Worm (Caenorhabditis elegans) whole organism, young adult: Measurements from ENCODE around the gene B0464.9.

Experiments
- B0035.1 ChIP-seq: sonication (generic microtip); optimal IDR thresholded peaks from 2 replicates; lab custom pipeline; 2016; ENCODE audit warnings: missing genetic modification characterization, mild to moderate bottlenecking, missing compliant biosample characterization, missing genotype, missing genetic modification reagents
- F52B5.7 ChIP-seq: sonication (generic microtip); optimal IDR thresholded peaks from 2 replicates; lab custom pipeline; 2016; ENCODE audit warnings: mild to moderate bottlenecking, missing genetic modification characterization, missing compliant biosample characterization
- Y53F4B.3 ChIP-seq: fragments of 200-800 bp; sonication (Bioruptor generic); IDR thresholded peaks from 2 replicates; pipeline ENCODE4 v1.3.6; 2022; ENCODE audit warnings: missing genetic modification reagents, missing genetic modification characterization, missing compliant biosample characterization
- Y67H2A.10 ChIP-seq: fragments of 200-800 bp; sonication (Bioruptor generic); conservative IDR thresholded peaks from 2 replicates; pipeline ENCODE4 v1.3.6; 2022; ENCODE audit warnings: missing genetic modification reagents, missing genetic modification characterization, missing compliant biosample characterization
- Y79H2A.3 ChIP-seq: fragments of 200-800 bp; sonication (Bioruptor generic); conservative IDR thresholded peaks from 2 replicates; pipeline ENCODE4 v1.3.6; 2022; ENCODE audit warnings: missing genetic modification reagents, missing genetic modification characterization, missing compliant biosample characterization
- Y95B8A.8 ChIP-seq: fragments of 200-800 bp; sonication (Bioruptor generic); IDR thresholded peaks from 2 replicates; pipeline ENCODE4 v1.3.6; 2022; ENCODE audit warnings: missing genetic modification reagents, missing genetic modification characterization, missing compliant biosample characterization
- akir-1 ChIP-seq: fragments of 200-800 bp; sonication (Bioruptor generic); optimal IDR thresholded peaks from 2 replicates; lab custom pipeline; 2018; ENCODE audit warnings: mild to moderate bottlenecking, missing genetic modification characterization, moderate library complexity, missing compliant biosample characterization
- ama-1 ChIP-seq, 3 experiments: fragments of 150-350 bp in 1 of 3; sonication (generic microtip) in 2 of 3; optimal IDR thresholded peaks; 2 replicates each; lab custom pipeline; 2014 to 2018; ENCODE audit warnings: missing biosample characterization in 2 of 3, missing genetic modification characterization in 2 of 3, missing genetic modification reagents in 2 of 3
- aptf-2 ChIP-seq: fragments of 200-800 bp; sonication (Bioruptor generic); conservative IDR thresholded peaks from 2 replicates; pipeline ENCODE4 v1.3.6; 2022; ENCODE audit warnings: missing genetic modification reagents, missing genetic modification characterization, missing compliant biosample characterization
- aptf-3 ChIP-seq: fragments of 200-800 bp; sonication (Bioruptor generic); IDR thresholded peaks from 2 replicates; pipeline ENCODE4 v1.3.6; 2022; ENCODE audit warnings: missing genetic modification characterization, missing compliant biosample characterization
- atf-7 ChIP-seq: sonication (generic microtip); optimal IDR thresholded peaks from 2 replicates; lab custom pipeline; 2017; ENCODE audit warnings: mild to moderate bottlenecking, missing genetic modification characterization, missing compliant biosample characterization
- attf-6 ChIP-seq: fragments of 200-800 bp; sonication (Bioruptor generic); IDR thresholded peaks from 2 replicates; pipeline ENCODE4 v1.3.6; 2022; ENCODE audit warnings: missing genetic modification reagents, missing genetic modification characterization, missing compliant biosample characterization
- bed-2 ChIP-seq: fragments of 200-800 bp; sonication (Bioruptor generic); IDR thresholded peaks from 2 replicates; pipeline ENCODE4 v1.3.6; 2022; ENCODE audit warnings: missing genetic modification reagents, missing genetic modification characterization, missing compliant biosample characterization
- cebp-1 ChIP-seq, 2 experiments: fragments of 200-800 bp in 1 of 2; sonication (Bioruptor generic) in 1 of 2; sonication (generic microtip) in 1 of 2; IDR thresholded peaks in 1 of 2; optimal IDR thresholded peaks in 1 of 2; 2 replicates each; pipeline versions ENCODE4 v1.3.6 to Lab custom; 2017 to 2022; ENCODE audit warnings: missing compliant biosample characterization in 2 of 2, missing genetic modification characterization in 2 of 2, mild to moderate bottlenecking in 1 of 2, missing genetic modification reagents in 1 of 2, moderate library complexity in 1 of 2
- ceh-100 ChIP-seq: fragments of 200-800 bp; sonication (Bioruptor generic); IDR thresholded peaks from 2 replicates; pipeline ENCODE4 v1.3.6; 2022; ENCODE audit warnings: missing genetic modification reagents, missing genetic modification characterization, missing compliant biosample characterization
- ceh-27 ChIP-seq: fragments of 200-800 bp; sonication (Bioruptor generic); optimal IDR thresholded peaks from 2 replicates; lab custom pipeline; 2018; ENCODE audit warnings: mild to moderate bottlenecking, missing genetic modification characterization, moderate library complexity, missing compliant biosample characterization
- ceh-40 ChIP-seq: fragments of 200-800 bp; sonication (Bioruptor generic); IDR thresholded peaks from 2 replicates; pipeline ENCODE4 v1.3.6; 2022; ENCODE audit warnings: missing genetic modification characterization, missing compliant biosample characterization
- die-1 ChIP-seq: sonication (generic microtip); optimal IDR thresholded peaks from 2 replicates; lab custom pipeline; 2016; ENCODE audit warnings: missing genotype, mild to moderate bottlenecking, missing genetic modification characterization, missing compliant biosample characterization
- him-1 ChIP-seq: sonication (generic microtip); optimal IDR thresholded peaks from 2 replicates; lab custom pipeline; 2016; ENCODE audit warnings: missing genotype, missing genetic modification reagents, missing genetic modification characterization, missing compliant biosample characterization
- let-607 ChIP-seq, 2 experiments: fragments of 200-800 bp in 1 of 2; sonication (Bioruptor generic) in 1 of 2; sonication (generic microtip) in 1 of 2; optimal IDR thresholded peaks; 2 replicates each; lab custom pipeline; 2016 to 2018; ENCODE audit warnings: mild to moderate bottlenecking in 2 of 2, missing compliant biosample characterization in 2 of 2, missing genetic modification characterization in 2 of 2, moderate library complexity in 2 of 2, missing genotype in 1 of 2
- lin-26 ChIP-seq: fragments of 200-800 bp; sonication (Bioruptor generic); IDR thresholded peaks from 2 replicates; pipeline ENCODE4 v1.3.6; 2022; ENCODE audit warnings: missing genetic modification reagents, missing genetic modification characterization, missing compliant biosample characterization
- lin-54 ChIP-seq: fragments of 200-800 bp; sonication (Bioruptor generic); optimal IDR thresholded peaks from 2 replicates; lab custom pipeline; 2018; ENCODE audit warnings: mild to moderate bottlenecking, missing genetic modification characterization, missing compliant biosample characterization
- lsl-1 ChIP-seq: fragments of 200-800 bp; sonication (Bioruptor generic); optimal IDR thresholded peaks from 2 replicates; lab custom pipeline; 2018; ENCODE audit warnings: mild to moderate bottlenecking, missing genetic modification characterization, moderate library complexity, missing compliant biosample characterization
- madf-6 ChIP-seq: fragments of 200-800 bp; sonication (Bioruptor generic); IDR thresholded peaks from 2 replicates; pipeline ENCODE4 v1.3.6; 2022; ENCODE audit warnings: missing genetic modification reagents, missing genetic modification characterization, missing compliant biosample characterization
- mcd-1 ChIP-seq: fragments of 200-800 bp; sonication (Bioruptor generic); IDR thresholded peaks from 2 replicates; pipeline ENCODE4 v1.3.6; 2022; ENCODE audit warnings: missing genetic modification reagents, missing genetic modification characterization, missing compliant biosample characterization
- rec-8 ChIP-seq, 2 experiments: sonication (generic microtip); optimal IDR thresholded peaks; 2 replicates each; lab custom pipeline; 2016; ENCODE audit warnings: mild to moderate bottlenecking in 2 of 2, missing genetic modification characterization in 2 of 2, missing genetic modification reagents in 2 of 2, missing genotype in 2 of 2, missing biosample characterization in 1 of 2, missing compliant biosample characterization in 1 of 2, moderate library complexity in 1 of 2
- repo-1 ChIP-seq: sonication (generic microtip); optimal IDR thresholded peaks from 2 replicates; lab custom pipeline; 2017; ENCODE audit warnings: mild to moderate bottlenecking, missing genetic modification characterization, missing compliant biosample characterization
- sea-2 ChIP-seq: fragments of 200-800 bp; sonication (Bioruptor generic); IDR thresholded peaks from 2 replicates; pipeline ENCODE4 v1.3.6; 2022; ENCODE audit warnings: missing genetic modification characterization, missing compliant biosample characterization
- snpc-1.3 ChIP-seq: sonication (generic microtip); optimal IDR thresholded peaks from 2 replicates; lab custom pipeline; 2017; ENCODE audit warnings: missing genetic modification characterization, mild to moderate bottlenecking, missing compliant biosample characterization, antibody characterized with exemption, moderate library complexity, missing genotype, missing genetic modification reagents; ENCODE audit not compliant: insufficient read depth
- tbp1 ChIP-seq: fragments of 200-800 bp; sonication (Bioruptor generic); optimal IDR thresholded peaks from 2 replicates; lab custom pipeline; 2018; ENCODE audit warnings: mild to moderate bottlenecking, missing genetic modification characterization, missing compliant biosample characterization
- tbx-9 ChIP-seq: sonication (generic microtip); optimal IDR thresholded peaks from 2 replicates; lab custom pipeline; 2016; ENCODE audit warnings: borderline replicate concordance, missing genetic modification characterization, inconsistent platforms, missing compliant biosample characterization
- tlf-1 ChIP-seq: fragments of 200-800 bp; sonication (Bioruptor generic); optimal IDR thresholded peaks from 2 replicates; lab custom pipeline; 2018; ENCODE audit warnings: mild to moderate bottlenecking, missing genetic modification characterization, missing compliant biosample characterization
- unc-130 ChIP-seq: sonication (generic microtip); optimal IDR thresholded peaks from 2 replicates; lab custom pipeline; 2016; ENCODE audit warnings: missing genetic modification reagents, missing genetic modification characterization, missing compliant biosample characterization
- zfh-2 ChIP-seq: fragments of 200-800 bp; sonication (Bioruptor generic); conservative IDR thresholded peaks from 2 replicates; pipeline ENCODE4 v1.3.6; 2022; ENCODE audit warnings: missing genetic modification reagents, missing genetic modification characterization, missing compliant biosample characterization
- ztf-18 ChIP-seq: sonication (generic microtip); optimal IDR thresholded peaks from 2 replicates; lab custom pipeline; 2016; ENCODE audit warnings: missing genotype, mild to moderate bottlenecking, missing genetic modification characterization, missing compliant biosample characterization
- ztf-28 ChIP-seq: fragments of 200-800 bp; sonication (Bioruptor generic); IDR thresholded peaks from 2 replicates; pipeline ENCODE4 v1.3.6; 2022; ENCODE audit warnings: missing genetic modification reagents, missing genetic modification characterization, missing compliant biosample characterization
- ztf-6 ChIP-seq: fragments of 200-800 bp; sonication (Bioruptor generic); IDR thresholded peaks from 2 replicates; pipeline ENCODE4 v1.3.6; 2022; ENCODE audit warnings: missing genetic modification reagents, missing genetic modification characterization, missing compliant biosample characterization

B0464.9 gene

DNA sequence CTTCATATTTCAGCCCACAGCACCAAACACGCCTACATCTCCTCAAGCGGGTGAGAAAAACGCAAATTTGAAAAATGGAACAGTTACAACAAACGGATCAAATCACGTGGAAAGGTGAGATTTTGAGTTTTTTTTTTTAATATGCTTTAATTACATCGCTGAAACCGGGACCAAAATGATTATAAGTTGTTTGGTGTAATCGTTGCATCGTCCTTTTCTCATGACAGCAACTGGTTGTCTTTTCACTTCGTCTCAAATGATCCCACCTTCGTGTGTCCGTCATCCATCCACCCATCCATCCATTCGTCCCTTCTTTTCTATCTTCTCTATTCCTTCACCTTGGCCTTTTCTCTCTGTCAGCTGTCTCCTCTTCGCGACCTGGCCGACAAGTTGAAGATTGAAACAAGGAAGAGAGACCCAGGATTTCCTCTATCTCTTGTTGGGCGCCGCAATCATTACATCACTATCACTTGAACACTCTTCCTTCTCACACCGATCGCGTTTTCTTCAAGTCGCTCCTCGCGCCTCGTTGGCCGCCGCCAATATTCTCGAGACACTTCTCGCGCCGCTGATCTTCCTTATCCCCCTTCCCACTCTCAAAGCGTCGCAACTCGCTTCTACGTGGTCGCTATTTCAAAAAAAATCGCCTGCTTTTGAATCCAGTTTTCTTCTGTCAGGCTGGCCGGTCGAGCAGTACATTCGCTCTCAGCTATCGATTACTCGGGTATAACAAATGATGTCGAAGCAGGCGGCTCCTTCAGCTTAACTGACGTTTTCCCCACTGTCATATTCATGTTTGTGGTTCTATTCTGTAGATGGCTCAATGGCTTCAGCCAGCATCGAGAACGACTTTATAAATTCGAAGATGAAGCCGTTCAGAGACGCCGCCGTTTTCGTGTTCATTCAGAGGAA, 8.1 kb upstream of the B0464.9 start:
- TF ChIP-seq Y95B8A.8 (GFP tag; lab: Robert Waterston, UW) (no peak), ztf-6 (GFP tag; lab: Robert Waterston, UW) (no peak), akir-1 (GFP tag; lab: Kevin White, UChicago) (no peak), Y79H2A.3 (GFP tag; lab: Robert Waterston, UW) (no peak), tlf-1 (GFP tag; lab: Kevin White, UChicago) (no peak), cebp-1 (GFP tag; IDR thresholded peaks at IDR 0.05; lab: Robert Waterston, UW) (no peak), cebp-1 (tag; optimal IDR thresholded peaks at IDR 0.05; lab: Kevin White, UChicago) (peak; percentile 27), zfh-2 (GFP tag; lab: Robert Waterston, UW) (peak; percentile 88), aptf-2 (GFP tag; lab: Robert Waterston, UW) (no peak), ztf-28 (GFP tag; lab: Robert Waterston, UW) (no peak), ceh-40 (no peak)

ce11 chrIII:9461894-9462784, 3.4 kb upstream of the B0464.9 start:
- TF ChIP-seq ztf-28 (GFP tag; lab: Robert Waterston, UW) = 0 out of 2 replicates have a peak, but pooled peaks have one; percentile 5
- peak; percentile 21 for TF ChIP-seq F52B5.7
- peak in 1 of 2 experiments; percentile 44 for TF ChIP-seq rec-8 (tag; optimal IDR thresholded peaks at IDR 0.05; lab: Kevin White, UChicago)
- TF ChIP-seq atf-7 = peak; percentile 32
- TF ChIP-seq zfh-2 (GFP tag; lab: Robert Waterston, UW) = peak; percentile 59
- peak; percentile 72; the same call in 1 of the 2 replicates for TF ChIP-seq lin-26 (GFP tag; lab: Robert Waterston, UW)
- TF ChIP-seq ceh-100 (GFP tag; lab: Robert Waterston, UW) = peak; percentile 16; the same call in 1 of the 2 replicates
- TF ChIP-seq repo-1 (tag; lab: Kevin White, UChicago) = no peak
- peak; percentile 26 for TF ChIP-seq tbp1 (GFP tag; lab: Kevin White, UChicago)
- TF ChIP-seq ztf-18 (tag; lab: Kevin White, UChicago) = peak; percentile 24
- peak; percentile 31; the same call in 1 of the 2 replicates for TF ChIP-seq Y79H2A.3 (GFP tag; lab: Robert Waterston, UW)
- TF ChIP-seq die-1 (tag; lab: Kevin White, UChicago) = peak; percentile 45
- TF ChIP-seq sea-2 = no peak
- TF ChIP-seq lsl-1 (GFP tag; lab: Kevin White, UChicago) = peak; percentile 17
- no peak for TF ChIP-seq Y67H2A.10 (GFP tag; lab: Robert Waterston, UW)
- TF ChIP-seq aptf-3 = 0 out of 2 replicates have a peak, but pooled peaks have one; percentile 47

- TF ChIP-seq madf-6 (GFP tag; lab: Robert Waterston, UW) = peak; percentile 41; the same call in 1 of the 2 replicates
- peak; percentile 33 for TF ChIP-seq him-1 (tag; lab: Kevin White, UChicago)
- no peak for TF ChIP-seq ama-1 (optimal IDR thresholded peaks at IDR 0.05; lab: Kevin White, UChicago)
- peak in 1 of 2 experiments; percentile 16 for TF ChIP-seq ama-1 (GFP tag; optimal IDR thresholded peaks at IDR 0.05; lab: Kevin White, UChicago)
- peak in 1 of 2 experiments; percentile 13 for TF ChIP-seq let-607 (tag; optimal IDR thresholded peaks at IDR 0.05; lab: Kevin White, UChicago)
- peak; percentile 1 for TF ChIP-seq lsl-1 (GFP tag; lab: Kevin White, UChicago)
- 0 out of 2 replicates have a peak, but pooled peaks have one; percentile 20 for TF ChIP-seq mcd-1
- TF ChIP-seq attf-6 (GFP tag; lab: Robert Waterston, UW) = 0 out of 2 replicates have a peak, but pooled peaks have one; percentile 21
- peak; percentile 20 for TF ChIP-seq B0035.1 (tag; lab: Kevin White, UChicago)
- TF ChIP-seq ceh-27 (GFP tag; lab: Kevin White, UChicago) = no peak
- TF ChIP-seq unc-130 = peak; percentile 27
- peak; percentile 43 for TF ChIP-seq tbx-9 (tag; lab: Kevin White, UChicago)
- TF ChIP-seq akir-1 (GFP tag; lab: Kevin White, UChicago) = no peak
- no peak for TF ChIP-seq bed-2 (GFP tag; lab: Robert Waterston, UW)
- TF ChIP-seq snpc-1.3 (tag; lab: Kevin White, UChicago) = peak; percentile 37
- TF ChIP-seq lin-54 (GFP tag; lab: Kevin White, UChicago) = peak; percentile 48
- 0 out of 2 replicates have a peak, but pooled peaks have one; percentile 22 for TF ChIP-seq Y53F4B.3
Measured at ce11 chrIII:9462785-9463467, 2.6 kb upstream of the B0464.9 start.
